ENCODE assay signal across 7 worm cellular contexts in genomic region chrV:8936184-8936589, ce11.
TF ChIP-seq lines count a peak whose summit lies in the region.

TSS of gene unc-23 (plus strand) at chrV:8936359.

TF ChIP-seq in whole organism, L1 larva, 84 proteins besides CTCF, POLR2A, EP300 and RAD21 (continued from another document and continues in another):
- TF ChIP-seq alr-1 (tag; optimal IDR thresholded peaks at IDR 0.05; lab: Kevin White, UChicago; ENCODE audit: borderline replicate concordance) (no peak), nhr-11 (tag; optimal IDR thresholded peaks at IDR 0.05; lab: Kevin White, UChicago) (peak; percentile 41), fkh-4 (tag; optimal IDR thresholded peaks at IDR 0.05; lab: Kevin White, UChicago; ENCODE audit: borderline replicate concordance) (no peak), hpl-2 (GFP tag; optimal IDR thresholded peaks at IDR 0.05; lab: Kevin White, UChicago) (no peak), fkh-8 (tag; optimal IDR thresholded peaks at IDR 0.05; lab: Kevin White, UChicago) (no peak), C04F5.9 (tag; optimal IDR thresholded peaks at IDR 0.05; lab: Kevin White, UChicago) (peak; percentile 18), mef-2 (tag; optimal IDR thresholded peaks at IDR 0.05; lab: Kevin White, UChicago) (no peak), tbx-2 (tag; optimal IDR thresholded peaks at IDR 0.05; lab: Kevin White, UChicago) (peak; percentile 84), fkh-10 (GFP tag; optimal IDR thresholded peaks at IDR 0.05; lab: Kevin White, UChicago) (no peak), sptf-1 (tag; optimal IDR thresholded peaks at IDR 0.05; lab: Kevin White, UChicago) (no peak), nhr-85 (tag; lab: Kevin White, UChicago) (peak; percentile 97), hlh-17 (GFP tag; optimal IDR thresholded peaks at IDR 0.05; lab: Kevin White, UChicago; ENCODE audit: borderline replicate concordance) (no peak), lin-35 (GFP tag; optimal IDR thresholded peaks at IDR 0.05; lab: Kevin White, UChicago) (peak; percentile 52 to 73), nhr-19 (GFP tag; conservative IDR thresholded peaks at IDR 0.05; lab: Robert Waterston, UW) (peak; percentile 90), nhr-84 (tag; optimal IDR thresholded peaks at IDR 0.05; lab: Kevin White, UChicago) (no peak), ceh-8 (GFP tag; optimal IDR thresholded peaks at IDR 0.05; lab: Kevin White, UChicago) (no peak), nhr-47 (tag; optimal IDR thresholded peaks at IDR 0.05; lab: Kevin White, UChicago) (peak; percentile 76), zip-4 (GFP tag; optimal IDR thresholded peaks at IDR 0.05; lab: Kevin White, UChicago) (peak; percentile 75), swsn-7 (tag; optimal IDR thresholded peaks at IDR 0.05; lab: Kevin White, UChicago) (peak; percentile 90)

TF ChIP-seq in whole organism, L2 larva, 48 proteins besides CTCF, POLR2A, EP300 and RAD21 (continued from another document and continues in another):
- TF ChIP-seq aly-2 (tag; optimal IDR thresholded peaks at IDR 0.05; lab: Kevin White, UChicago) = no peak
- TF ChIP-seq ceh-16 (tag; optimal IDR thresholded peaks at IDR 0.05; lab: Kevin White, UChicago) = peak; percentile 59
- TF ChIP-seq unc-39 (tag; optimal IDR thresholded peaks at IDR 0.05; lab: Kevin White, UChicago) = no peak
- peak; percentile 89 for TF ChIP-seq fos-1 (tag; optimal IDR thresholded peaks at IDR 0.05; lab: Kevin White, UChicago)
- TF ChIP-seq nhr-11 (tag; optimal IDR thresholded peaks at IDR 0.05; lab: Kevin White, UChicago) = no peak
- TF ChIP-seq nhr-12 (tag; optimal IDR thresholded peaks at IDR 0.05; lab: Kevin White, UChicago) = no peak
- peak; percentile 50 for TF ChIP-seq lin-13 (GFP tag; optimal IDR thresholded peaks at IDR 0.05; lab: Kevin White, UChicago)
- TF ChIP-seq nhr-6 (tag; optimal IDR thresholded peaks at IDR 0.05; lab: Kevin White, UChicago) = peak; percentile 72
- TF ChIP-seq egl-27 (tag; optimal IDR thresholded peaks at IDR 0.05; lab: Kevin White, UChicago) = peak; percentile 68
- peak; percentile 76 for TF ChIP-seq gmeb-1 (tag; optimal IDR thresholded peaks at IDR 0.05; lab: Kevin White, UChicago)
- TF ChIP-seq nhr-10 (tag; optimal IDR thresholded peaks at IDR 0.05; lab: Kevin White, UChicago) = no peak
- no peak for TF ChIP-seq skn-1 (tag; optimal IDR thresholded peaks at IDR 0.05; lab: Kevin White, UChicago)
- TF ChIP-seq R02D3.7 (tag; optimal IDR thresholded peaks at IDR 0.05; lab: Kevin White, UChicago) = no peak
- peak; percentile 54 for TF ChIP-seq C34F6.9 (tag; optimal IDR thresholded peaks at IDR 0.05; lab: Kevin White, UChicago)
- no peak for TF ChIP-seq dmd-4 (tag; optimal IDR thresholded peaks at IDR 0.05; lab: Kevin White, UChicago)
- peak; percentile 65 for TF ChIP-seq ztf-4 (tag; optimal IDR thresholded peaks at IDR 0.05; lab: Kevin White, UChicago)
- TF ChIP-seq zag-1 (tag; optimal IDR thresholded peaks at IDR 0.05; lab: Kevin White, UChicago) = no peak
- TF ChIP-seq peb-1 (tag; optimal IDR thresholded peaks at IDR 0.05; lab: Kevin White, UChicago) = no peak
- TF ChIP-seq unc-55 (GFP tag; optimal IDR thresholded peaks at IDR 0.05; lab: Kevin White, UChicago) = no peak
- no peak for TF ChIP-seq alr-1 (tag; optimal IDR thresholded peaks at IDR 0.05; lab: Kevin White, UChicago)

TF ChIP-seq in whole organism, L3 larva, 47 proteins besides CTCF, POLR2A, EP300 and RAD21 (continued from another document):
- TF ChIP-seq lin-15B (tag; optimal IDR thresholded peaks at IDR 0.05; lab: Kevin White, UChicago) (peak; percentile 26), mml-1 (tag; optimal IDR thresholded peaks at IDR 0.05; lab: Kevin White, UChicago) (peak; percentile 5), egl-27 (tag; optimal IDR thresholded peaks at IDR 0.05; lab: Kevin White, UChicago) (peak; percentile 50), nhr-25 (tag; optimal IDR thresholded peaks at IDR 0.05; lab: Kevin White, UChicago) (peak; percentile 92), zag-1 (tag; optimal IDR thresholded peaks at IDR 0.05; lab: Kevin White, UChicago) (no peak), nhr-11 (tag; optimal IDR thresholded peaks at IDR 0.05; lab: Kevin White, UChicago) (peak; percentile 68), nhr-23 (tag; optimal IDR thresholded peaks at IDR 0.05; lab: Kevin White, UChicago) (peak; percentile 86), nhr-43 (tag; optimal IDR thresholded peaks at IDR 0.05; lab: Kevin White, UChicago; ENCODE audit: poor library complexity, severe bottlenecking) (peak; percentile 90), pha-4 (tag; optimal IDR thresholded peaks at IDR 0.05; lab: Kevin White, UChicago) (peak; percentile 81), ceh-82 (tag; optimal IDR thresholded peaks at IDR 0.05; lab: Kevin White, UChicago) (no peak), jun-1 (tag; optimal IDR thresholded peaks at IDR 0.05; lab: Kevin White, UChicago) (peak; percentile 86), nhr-77 (tag; optimal IDR thresholded peaks at IDR 0.05; lab: Kevin White, UChicago) (no peak), lsy-12 (tag; optimal IDR thresholded peaks at IDR 0.05; lab: Kevin White, UChicago) (peak; percentile 83), daf-12 (tag; optimal IDR thresholded peaks at IDR 0.05; lab: Kevin White, UChicago) (no peak), elt-2 (tag; optimal IDR thresholded peaks at IDR 0.05; lab: Kevin White, UChicago) (peak; percentile 84), ama-1 (optimal IDR thresholded peaks at IDR 0.05; lab: Kevin White, UChicago) (peak; percentile 56), nhr-67 (tag; optimal IDR thresholded peaks at IDR 0.05; lab: Kevin White, UChicago) (no peak), ZK546.5 (tag; optimal IDR thresholded peaks at IDR 0.05; lab: Kevin White, UChicago) (no peak), ztf-4 (tag; optimal IDR thresholded peaks at IDR 0.05; lab: Kevin White, UChicago) (no peak), ceh-16 (tag; optimal IDR thresholded peaks at IDR 0.05; lab: Kevin White, UChicago) (no peak)

TF ChIP-seq in whole organism, L4 larva, 104 proteins besides CTCF, POLR2A, EP300 and RAD21 (continued from another document and continues in another):
- TF ChIP-seq aly-2 (tag; optimal IDR thresholded peaks at IDR 0.05; lab: Kevin White, UChicago) (no peak), php-3 (GFP tag; IDR thresholded peaks at IDR 0.05; lab: Robert Waterston, UW) (peak; percentile 90), F10B5.3 (tag; optimal IDR thresholded peaks at IDR 0.05; lab: Kevin White, UChicago) (no peak), daf-12 (tag; optimal IDR thresholded peaks at IDR 0.05; lab: Kevin White, UChicago) (no peak), nhr-6 (tag; optimal IDR thresholded peaks at IDR 0.05; lab: Kevin White, UChicago) (peak; percentile 4), ceh-28 (tag; optimal IDR thresholded peaks at IDR 0.05; lab: Kevin White, UChicago) (no peak), cey-2 (tag; optimal IDR thresholded peaks at IDR 0.05; lab: Kevin White, UChicago; ENCODE audit: borderline replicate concordance, insufficient read depth) (peak; percentile 77), ceh-82 (tag; optimal IDR thresholded peaks at IDR 0.05; lab: Kevin White, UChicago) (no peak), attf-4 (tag; optimal IDR thresholded peaks at IDR 0.05; lab: Kevin White, UChicago) (no peak), zag-1 (tag; optimal IDR thresholded peaks at IDR 0.05; lab: Kevin White, UChicago) (no peak), nhr-11 (tag; optimal IDR thresholded peaks at IDR 0.05; lab: Kevin White, UChicago) (peak; percentile 88), lin-29 (GFP tag; IDR thresholded peaks at IDR 0.05; lab: Robert Waterston, UW) (peak; percentile 69; the same call in 1 of the 2 replicates), gei-8 (GFP tag; optimal IDR thresholded peaks at IDR 0.05; lab: Kevin White, UChicago) (peak; percentile 50), Y48G9A.11 (GFP tag; IDR thresholded peaks at IDR 0.05; lab: Robert Waterston, UW) (0 out of 2 replicates have a peak, but pooled peaks have one; percentile 37), sdz-12 (GFP tag; optimal IDR thresholded peaks at IDR 0.05; lab: Kevin White, UChicago) (no peak), T26A8.4 (GFP tag; IDR thresholded peaks at IDR 0.05; lab: Robert Waterston, UW) (peak; percentile 70), lsy-2 (tag; optimal IDR thresholded peaks at IDR 0.05; lab: Kevin White, UChicago) (peak in 1 of 2 experiments; percentile 71), dve-1 (tag; optimal IDR thresholded peaks at IDR 0.05; lab: Kevin White, UChicago; ENCODE audit: insufficient read depth) (peak; percentile 93), fkh-10 (GFP tag; optimal IDR thresholded peaks at IDR 0.05; lab: Kevin White, UChicago) (no peak)

TF ChIP-seq in whole organism, late embryonic, 69 proteins besides CTCF, POLR2A, EP300 and RAD21 (continued from another document):
- peak; percentile 83 for TF ChIP-seq ceh-18 (tag; optimal IDR thresholded peaks at IDR 0.05; lab: Kevin White, UChicago)
- TF ChIP-seq T23F11.4 (GFP tag; optimal IDR thresholded peaks at IDR 0.05; lab: Kevin White, UChicago) = no peak
- TF ChIP-seq F13H6.1 (tag; optimal IDR thresholded peaks at IDR 0.05; lab: Kevin White, UChicago) = peak; percentile 26
- TF ChIP-seq C08G9.2 (tag; optimal IDR thresholded peaks at IDR 0.05; lab: Kevin White, UChicago) = peak; percentile 23
- peak; percentile 86 for TF ChIP-seq unc-55 (GFP tag; optimal IDR thresholded peaks at IDR 0.05; lab: Kevin White, UChicago)
- TF ChIP-seq gmeb-2 (tag; optimal IDR thresholded peaks at IDR 0.05; lab: Kevin White, UChicago) = no peak
- TF ChIP-seq madf-2 (tag; optimal IDR thresholded peaks at IDR 0.05; lab: Kevin White, UChicago) = no peak
- TF ChIP-seq eyg-1 (tag; optimal IDR thresholded peaks at IDR 0.05; lab: Kevin White, UChicago) = no peak
- TF ChIP-seq unc-86 (tag; optimal IDR thresholded peaks at IDR 0.05; lab: Kevin White, UChicago) = no peak
- TF ChIP-seq ceh-22 (tag; optimal IDR thresholded peaks at IDR 0.05; lab: Kevin White, UChicago) = no peak
- TF ChIP-seq ref-2 (tag; optimal IDR thresholded peaks at IDR 0.05; lab: Kevin White, UChicago) = peak; percentile 54
- peak; percentile 36 for TF ChIP-seq ceh-31 (tag; optimal IDR thresholded peaks at IDR 0.05; lab: Kevin White, UChicago)
- peak; percentile 38 for TF ChIP-seq pat-9 (tag; optimal IDR thresholded peaks at IDR 0.05; lab: Kevin White, UChicago)

TF ChIP-seq in whole organism, mixed stage, embryonic, 35 proteins besides CTCF, POLR2A, EP300 and RAD21 (continued from another document):
- TF ChIP-seq mab-5 (tag; optimal IDR thresholded peaks at IDR 0.05; lab: Kevin White, UChicago) (no peak), bed-3 (GFP tag; optimal IDR thresholded peaks at IDR 0.05; lab: Kevin White, UChicago) (no peak), ceh-83 (GFP tag; optimal IDR thresholded peaks at IDR 0.05; lab: Kevin White, UChicago) (no peak), unc-120 (tag; optimal IDR thresholded peaks at IDR 0.05; lab: Kevin White, UChicago; ENCODE audit: poor library complexity, severe bottlenecking) (peak; percentile 64), sptf-1 (tag; optimal IDR thresholded peaks at IDR 0.05; lab: Kevin White, UChicago) (peak; percentile 35), nhr-2 (tag; optimal IDR thresholded peaks at IDR 0.05; lab: Kevin White, UChicago) (no peak), ces-1 (GFP tag; optimal IDR thresholded peaks at IDR 0.05; lab: Kevin White, UChicago) (no peak), cnd-1 (tag; optimal IDR thresholded peaks at IDR 0.05; lab: Kevin White, UChicago) (no peak), flh-1 (GFP tag; optimal IDR thresholded peaks at IDR 0.05; lab: Kevin White, UChicago) (no peak), snpc-4 (tag; optimal IDR thresholded peaks at IDR 0.05; lab: Kevin White, UChicago) (no peak), unc-62 (GFP tag; optimal IDR thresholded peaks at IDR 0.05; lab: Kevin White, UChicago) (peak; percentile 59), tbx-8 (GFP tag; optimal IDR thresholded peaks at IDR 0.05; lab: Kevin White, UChicago) (no peak), mep-1 (tag; optimal IDR thresholded peaks at IDR 0.05; lab: Kevin White, UChicago) (no peak), mls-2 (tag; optimal IDR thresholded peaks at IDR 0.05; lab: Kevin White, UChicago) (no peak), sem-2 (GFP tag; optimal IDR thresholded peaks at IDR 0.05; lab: Kevin White, UChicago) (no peak), nhr-28 (tag; optimal IDR thresholded peaks at IDR 0.05; lab: Kevin White, UChicago) (no peak)

TF ChIP-seq in whole organism, young adult, 124 proteins besides CTCF, POLR2A, EP300 and RAD21 (continued from another document and continues in another):
- TF ChIP-seq ztf-3 (GFP tag; optimal IDR thresholded peaks at IDR 0.05; lab: Kevin White, UChicago) (peak; percentile 78), sdz-38 (tag; optimal IDR thresholded peaks at IDR 0.05; lab: Kevin White, UChicago) (no peak), cebp-1 (GFP tag; IDR thresholded peaks at IDR 0.05; lab: Robert Waterston, UW) (peak; percentile 95), cebp-1 (tag; optimal IDR thresholded peaks at IDR 0.05; lab: Kevin White, UChicago) (peak; percentile 98), lin-35 (GFP tag; optimal IDR thresholded peaks at IDR 0.05; lab: Kevin White, UChicago) (peak in 1 of 3 experiments; percentile 29), nfyb-1 (GFP tag; IDR thresholded peaks at IDR 0.05; lab: Robert Waterston, UW) (peak; percentile 90), madf-10 (tag; optimal IDR thresholded peaks at IDR 0.05; lab: Kevin White, UChicago) (peak; percentile 86), snpc-1.1 (tag; optimal IDR thresholded peaks at IDR 0.05; lab: Kevin White, UChicago; ENCODE audit: insufficient read depth) (no peak), nhr-80 (tag; optimal IDR thresholded peaks at IDR 0.05; lab: Kevin White, UChicago) (peak; percentile 76), F57C9.4 (tag; optimal IDR thresholded peaks at IDR 0.05; lab: Kevin White, UChicago) (no peak), Y53G8AR.9 (GFP tag; conservative IDR thresholded peaks at IDR 0.05; lab: Robert Waterston, UW) (peak; percentile 84), tlf-1 (GFP tag; optimal IDR thresholded peaks at IDR 0.05; lab: Kevin White, UChicago) (peak; percentile 82), ZK185.1 (tag; optimal IDR thresholded peaks at IDR 0.05; lab: Kevin White, UChicago; ENCODE audit: poor library complexity, severe bottlenecking) (peak; percentile 71), ztf-26 (tag; optimal IDR thresholded peaks at IDR 0.05; lab: Kevin White, UChicago) (peak; percentile 90), Y67H2A.10 (GFP tag; conservative IDR thresholded peaks at IDR 0.05; lab: Robert Waterston, UW) (0 out of 2 replicates have a peak, but pooled peaks have one; percentile 59), lin-26 (GFP tag; IDR thresholded peaks at IDR 0.05; lab: Robert Waterston, UW) (peak; percentile 64; the same call in 1 of the 2 replicates), hmg-1.2 (GFP tag; IDR thresholded peaks at IDR 0.05; lab: Robert Waterston, UW) (peak; percentile 85), D2030.7 (GFP tag; IDR thresholded peaks at IDR 0.05; lab: Robert Waterston, UW) (no peak), F10E7.11 (tag; optimal IDR thresholded peaks at IDR 0.05; lab: Kevin White, UChicago) (no peak), rcor-1 (GFP tag; IDR thresholded peaks at IDR 0.05; lab: Robert Waterston, UW) (peak; percentile 62), ama-1 (optimal IDR thresholded peaks at IDR 0.05; lab: Kevin White, UChicago) (peak; percentile 54), ama-1 (GFP tag; optimal IDR thresholded peaks at IDR 0.05; lab: Kevin White, UChicago) (no peak), lin-40 (tag; optimal IDR thresholded peaks at IDR 0.05; lab: Kevin White, UChicago) (peak; percentile 91), ets-4 (GFP tag; optimal IDR thresholded peaks at IDR 0.05; lab: Kevin White, UChicago) (peak; percentile 69), zim-3 (tag; optimal IDR thresholded peaks at IDR 0.05; lab: Kevin White, UChicago) (peak; percentile 44), hmg-20 (GFP tag; IDR thresholded peaks at IDR 0.05; lab: Robert Waterston, UW) (no peak), aptf-2 (GFP tag; conservative IDR thresholded peaks at IDR 0.05; lab: Robert Waterston, UW) (no peak), die-1 (tag; optimal IDR thresholded peaks at IDR 0.05; lab: Kevin White, UChicago) (peak; percentile 10), pbrm-1 (GFP tag; IDR thresholded peaks at IDR 0.05; lab: Robert Waterston, UW) (peak; percentile 75), chd-7 (tag; optimal IDR thresholded peaks at IDR 0.05; lab: Kevin White, UChicago) (peak; percentile 89), hlh-12 (tag; optimal IDR thresholded peaks at IDR 0.05; lab: Kevin White, UChicago) (no peak), unc-62 (GFP tag; optimal IDR thresholded peaks at IDR 0.05; lab: Kevin White, UChicago) (peak; percentile 87), Y53F4B.3 (GFP tag; IDR thresholded peaks at IDR 0.05; lab: Robert Waterston, UW) (no peak), somi-1 (GFP tag; optimal IDR thresholded peaks at IDR 0.05; lab: Kevin White, UChicago) (peak; percentile 79), C17E4.6 (GFP tag; IDR thresholded peaks at IDR 0.05; lab: Robert Waterston, UW) (no peak), atf-7 (tag; optimal IDR thresholded peaks at IDR 0.05; lab: Kevin White, UChicago) (peak; percentile 87), nhr-120 (GFP tag; IDR thresholded peaks at IDR 0.05; lab: Robert Waterston, UW) (no peak), dox-1 (GFP tag; IDR thresholded peaks at IDR 0.05; lab: Robert Waterston, UW) (peak; percentile 64)
